Worm (Caenorhabditis elegans) whole organism, late embryonic: ENCODE results near the gene mtg-1.

ENCODE experiments used
- C38D4.7 ChIP-seq: fragments of 200-800 bp; sonication (Bioruptor generic); optimal IDR thresholded peaks from 2 replicates; lab custom pipeline; 2018; ENCODE audit warnings: mild to moderate bottlenecking, missing genetic modification characterization, moderate library complexity, missing compliant biosample characterization
- ahr-1 ChIP-seq: sonication (generic microtip); optimal IDR thresholded peaks from 2 replicates; lab custom pipeline; 2016; ENCODE audit warnings: missing genetic modification characterization, missing compliant biosample characterization
- ceh-24 ChIP-seq: sonication (generic microtip); optimal IDR thresholded peaks from 2 replicates; lab custom pipeline; 2016; ENCODE audit warnings: mild to moderate bottlenecking, missing genetic modification characterization, missing compliant biosample characterization
- ceh-30 ChIP-seq: fragments of 150-350 bp; optimal IDR thresholded peaks from 2 replicates; lab custom pipeline; 2014; ENCODE audit warnings: missing biosample characterization, missing genetic modification characterization
- che-1 ChIP-seq: sonication (generic microtip); optimal IDR thresholded peaks from 2 replicates; lab custom pipeline; 2016; ENCODE audit warnings: mild to moderate bottlenecking, missing genetic modification characterization, missing compliant biosample characterization
- gmeb-2 ChIP-seq: sonication (generic microtip); optimal IDR thresholded peaks from 2 replicates; lab custom pipeline; 2016; ENCODE audit warnings: missing genetic modification characterization, inconsistent platforms, missing compliant biosample characterization
- hlh-8 ChIP-seq: sonication (generic microtip); optimal IDR thresholded peaks from 2 replicates; lab custom pipeline; 2016; ENCODE audit warnings: missing genotype, missing genetic modification characterization, missing compliant biosample characterization
- lin-11 ChIP-seq: fragments of 200-800 bp; sonication (Bioruptor generic); optimal IDR thresholded peaks from 2 replicates; lab custom pipeline; 2018; ENCODE audit warnings: mild to moderate bottlenecking, missing genetic modification characterization, missing compliant biosample characterization
- nhr-11 ChIP-seq: fragments of 150-350 bp; optimal IDR thresholded peaks from 2 replicates; lab custom pipeline; 2014; ENCODE audit warnings: missing biosample characterization, missing genetic modification characterization
- nhr-232 ChIP-seq: sonication (generic microtip); optimal IDR thresholded peaks from 2 replicates; lab custom pipeline; 2016; ENCODE audit warnings: missing genetic modification characterization, missing compliant biosample characterization
- pha-4 ChIP-seq: fragments of 150-350 bp; optimal IDR thresholded peaks from 2 replicates; lab custom pipeline; 2018; ENCODE audit warnings: missing biosample characterization, missing genetic modification reagents, missing genetic modification characterization
- pqm-1 ChIP-seq: sonication (generic microtip); optimal IDR thresholded peaks from 2 replicates; lab custom pipeline; 2016; ENCODE audit warnings: missing genetic modification characterization, missing compliant biosample characterization
- rnt-1 ChIP-seq: sonication (generic microtip); optimal IDR thresholded peaks from 2 replicates; lab custom pipeline; 2016; ENCODE audit warnings: missing genetic modification characterization, missing compliant biosample characterization
- sox-4 ChIP-seq: sonication (generic microtip); optimal IDR thresholded peaks from 2 replicates; lab custom pipeline; 2017; ENCODE audit warnings: mild to moderate bottlenecking, missing genetic modification characterization, inconsistent platforms, missing compliant biosample characterization

- TF ChIP-seq nhr-232: no peak
- TF ChIP-seq pha-4 (tag; lab: Kevin White, UChicago): no peak
- no peak for TF ChIP-seq hlh-8 (tag; lab: Kevin White, UChicago)
- TF ChIP-seq gmeb-2: no peak
- no peak for TF ChIP-seq nhr-11 (tag; lab: Kevin White, UChicago)
- no peak for TF ChIP-seq ceh-30 (tag; lab: Kevin White, UChicago)
- TF ChIP-seq sox-4 (tag; lab: Kevin White, UChicago): no peak
- TF ChIP-seq pqm-1 (tag; lab: Kevin White, UChicago): no peak
- TF ChIP-seq lin-11 (tag; lab: Kevin White, UChicago): no peak
- TF ChIP-seq rnt-1 (tag; lab: Kevin White, UChicago): no peak
- no peak for TF ChIP-seq che-1 (tag; lab: Kevin White, UChicago)
- no peak for TF ChIP-seq ahr-1 (tag; lab: Kevin White, UChicago)
- no peak for TF ChIP-seq C38D4.7 (GFP tag; lab: Kevin White, UChicago)
- no peak for TF ChIP-seq ceh-24 (tag; lab: Kevin White, UChicago)
Observed at ce11 chrIII:1508244-1508643, 25.3 kb upstream of the mtg-1 start.
